Fruit fly (Drosophila melanogaster): ENCODE measurements around the gene mnb.

dm6 chrX:17886449-17887207 is 394 bp downstream of the mnb start:
- TF ChIP-seq insv (optimal IDR thresholded peaks at IDR 0.05) = no peak
- TF ChIP-seq psq (optimal IDR thresholded peaks at IDR 0.05) = no peak
- no peak for TF ChIP-seq ttk (optimal IDR thresholded peaks at IDR 0.05)
- TF ChIP-seq h (optimal IDR thresholded peaks at IDR 0.05) = no peak

Measured in Kc167 (cell line).